Worm (Caenorhabditis elegans) whole organism, midembryonic: ENCODE results near the gene clec-238.
"Not testable (repeated sequence)": the region's sequence is repeated elsewhere in the genome, so short reads cannot be mapped to it uniquely, and the experiment has no call there.

Experiments used
- T22C8.4 ChIP-seq: fragments of 200-800 bp; sonication (Bioruptor generic); IDR thresholded peaks from 2 replicates; pipeline ENCODE4 v1.3.6; 2022; ENCODE audit warnings: missing genetic modification characterization, missing compliant biosample characterization
- cog-1 ChIP-seq: sonication (generic microtip); optimal IDR thresholded peaks from 2 replicates; lab custom pipeline; 2016; ENCODE audit warnings: missing genetic modification characterization, missing compliant biosample characterization
- flt-1 ChIP-seq: fragments of 200-800 bp; sonication (Bioruptor generic); IDR thresholded peaks from 2 replicates; pipeline ENCODE4 v1.3.6; 2022; ENCODE audit warnings: missing genetic modification characterization, missing compliant biosample characterization
- klf-2 ChIP-seq: fragments of 200-800 bp; sonication (Bioruptor generic); conservative IDR thresholded peaks from 2 replicates; pipeline ENCODE4 v1.3.6; 2022; ENCODE audit warnings: missing genetic modification reagents, missing genetic modification characterization, missing compliant biosample characterization
- med-1 ChIP-seq: sonication (generic microtip); optimal IDR thresholded peaks from 2 replicates; lab custom pipeline; 2017; ENCODE audit warnings: missing genetic modification characterization, mild to moderate bottlenecking, missing compliant biosample characterization, antibody characterized with exemption, missing genetic modification reagents; ENCODE audit not compliant: insufficient read depth
- ref-1 ChIP-seq: fragments of 200-800 bp; sonication (Bioruptor generic); conservative IDR thresholded peaks from 2 replicates; pipeline ENCODE4 v1.3.6; 2022; ENCODE audit warnings: missing genetic modification reagents, missing genetic modification characterization, missing compliant biosample characterization
- tab-1 ChIP-seq: fragments of 200-800 bp; sonication (Bioruptor generic); IDR thresholded peaks from 2 replicates; pipeline ENCODE4 v1.3.6; 2022; ENCODE audit warnings: missing genetic modification characterization, missing compliant biosample characterization
- ztf-23 ChIP-seq: fragments of 200-800 bp; sonication (Bioruptor generic); IDR thresholded peaks from 2 replicates; pipeline ENCODE4 v1.3.6; 2022; ENCODE audit warnings: missing genetic modification reagents, missing genetic modification characterization, missing compliant biosample characterization
- ztf-29 ChIP-seq: fragments of 200-800 bp; sonication (Bioruptor generic); IDR thresholded peaks from 2 replicates; pipeline ENCODE4 v1.3.6; 2022; ENCODE audit warnings: missing genetic modification reagents, missing genetic modification characterization, missing compliant biosample characterization

The clec-238 gene

DNA sequence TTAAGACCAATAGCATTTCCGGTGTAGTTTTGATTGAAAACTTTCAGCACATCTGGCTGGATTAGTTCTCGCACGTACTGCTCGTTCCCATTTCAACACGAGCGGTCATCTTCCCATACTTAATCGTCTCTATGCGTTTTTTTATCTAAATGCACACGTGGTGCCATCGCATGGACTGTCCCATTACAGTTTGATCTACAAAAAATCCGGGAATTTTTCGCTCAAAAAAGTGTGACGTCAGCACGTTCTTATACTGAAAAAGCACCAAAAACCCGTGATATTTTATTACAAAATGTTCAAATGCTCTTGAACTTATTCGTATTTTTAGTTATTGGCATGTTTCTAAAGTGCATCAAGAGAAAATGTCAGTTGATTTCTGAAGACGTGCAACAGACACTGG, 29.7 kb upstream of the clec-238 start, which contains the start of gene Y102A5C.4:
Y102A5C.4 (plus strand) TSS at position 301 of the 400 bp plus-strand sequence.
- TF ChIP-seq ref-1 (GFP tag; lab: Robert Waterston, UW), result no peak
- TF ChIP-seq ztf-23 (GFP tag; lab: Robert Waterston, UW), result no peak
- TF ChIP-seq T22C8.4 (GFP tag; lab: Robert Waterston, UW), result no peak
- no peak for TF ChIP-seq cog-1 (tag; lab: Kevin White, UChicago)
- TF ChIP-seq med-1, result no peak
- TF ChIP-seq ztf-29 (GFP tag; lab: Robert Waterston, UW), result no peak
- no peak for TF ChIP-seq klf-2 (GFP tag; lab: Robert Waterston, UW)
- TF ChIP-seq tab-1 (GFP tag; lab: Robert Waterston, UW), result no peak

DNA sequence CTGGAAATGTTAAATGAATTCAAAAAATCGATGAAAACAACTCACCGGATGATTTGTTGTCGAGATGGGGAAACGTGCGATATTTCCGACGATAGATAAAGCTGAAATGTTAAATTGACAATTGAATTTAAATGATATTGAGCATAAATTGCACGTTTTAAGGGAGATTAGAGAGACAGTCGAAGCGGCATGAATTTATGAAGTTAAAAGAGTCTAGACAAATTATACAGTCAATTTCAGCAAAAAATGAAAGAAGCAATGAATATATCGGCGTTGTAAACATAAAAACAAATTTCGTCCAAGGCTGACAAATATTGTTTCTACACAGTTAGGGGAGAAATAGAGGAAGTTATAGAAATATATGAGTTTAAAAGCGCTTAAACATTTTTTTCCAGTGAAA, 24.3 kb upstream of the clec-238 start, which contains the start of gene Y102A5C.36:
Y102A5C.36 (minus strand) TSS at position 101 of the 400 bp plus-strand sequence.
- TF ChIP-seq med-1, result no peak
- no peak for TF ChIP-seq klf-2 (GFP tag; lab: Robert Waterston, UW)
- TF ChIP-seq cog-1 (tag; lab: Kevin White, UChicago), result no peak
- no peak for TF ChIP-seq tab-1 (GFP tag; lab: Robert Waterston, UW)
- no peak for TF ChIP-seq T22C8.4 (GFP tag; lab: Robert Waterston, UW)
- TF ChIP-seq ref-1 (GFP tag; lab: Robert Waterston, UW), result no peak
- TF ChIP-seq ztf-29 (GFP tag; lab: Robert Waterston, UW), result no peak
- TF ChIP-seq flt-1 (GFP tag; lab: Robert Waterston, UW), result no peak
- TF ChIP-seq ztf-23 (GFP tag; lab: Robert Waterston, UW), result no peak

DNA sequence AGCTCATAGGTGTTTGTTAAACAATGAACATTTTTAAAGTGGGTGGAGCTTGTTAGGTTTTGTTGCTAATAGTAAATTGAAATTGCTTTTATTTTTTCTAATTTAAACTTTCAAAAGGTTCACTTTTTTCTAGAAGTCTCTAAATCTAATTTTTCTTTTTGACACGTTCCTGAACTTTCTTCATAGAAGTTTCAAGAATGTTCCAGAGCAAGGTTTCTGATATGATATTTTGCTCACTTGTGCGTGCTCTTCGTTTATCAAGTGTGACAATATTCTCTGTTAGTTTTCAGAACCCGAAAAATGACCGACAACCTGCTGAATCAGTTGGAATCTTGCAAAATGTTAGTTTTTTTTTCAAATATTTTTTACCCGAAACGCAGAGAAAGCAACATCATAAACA, 12.9 kb upstream of the clec-238 start, which contains the start of gene fbxa-148:
fbxa-148 (plus strand) TSS at position 301 of the 400 bp plus-strand sequence.
- TF ChIP-seq med-1; T22C8.4 (GFP tag; lab: Robert Waterston, UW); flt-1 (GFP tag; lab: Robert Waterston, UW): not testable (repeated sequence)

DNA sequence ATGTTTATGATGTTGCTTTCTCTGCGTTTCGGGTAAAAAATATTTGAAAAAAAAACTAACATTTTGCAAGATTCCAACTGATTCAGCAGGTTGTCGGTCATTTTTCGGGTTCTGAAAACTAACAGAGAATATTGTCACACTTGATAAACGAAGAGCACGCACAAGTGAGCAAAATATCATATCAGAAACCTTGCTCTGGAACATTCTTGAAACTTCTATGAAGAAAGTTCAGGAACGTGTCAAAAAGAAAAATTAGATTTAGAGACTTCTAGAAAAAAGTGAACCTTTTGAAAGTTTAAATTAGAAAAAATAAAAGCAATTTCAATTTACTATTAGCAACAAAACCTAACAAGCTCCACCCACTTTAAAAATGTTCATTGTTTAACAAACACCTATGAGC, 3.6 kb upstream of the clec-238 start, which contains the start of gene fbxa-112:
fbxa-112 (minus strand) TSS at position 101 of the 400 bp plus-strand sequence.
- not testable (repeated sequence) for TF ChIP-seq ztf-29 (GFP tag; lab: Robert Waterston, UW); cog-1 (tag; lab: Kevin White, UChicago); klf-2 (GFP tag; lab: Robert Waterston, UW)

DNA sequence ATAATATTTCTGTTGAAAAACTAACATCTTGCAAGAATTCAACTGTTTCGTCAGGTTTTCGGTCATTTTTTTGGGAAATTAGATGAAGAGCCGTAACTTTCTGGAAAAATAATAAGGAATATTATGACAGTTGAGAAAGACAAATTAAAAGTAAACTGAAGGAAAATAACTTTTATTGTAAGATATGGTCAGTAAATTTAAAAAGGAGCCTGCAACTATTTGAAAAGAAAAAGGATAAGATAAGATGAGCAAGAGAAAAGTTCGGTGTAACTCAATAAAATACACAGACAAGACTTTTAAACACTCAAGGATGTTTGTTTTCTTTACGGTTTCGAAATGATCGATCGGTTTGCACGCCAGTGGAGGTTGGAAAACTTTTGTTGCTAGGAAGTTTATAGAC, 2.0 kb upstream of the clec-238 start, which contains the start of gene fbxa-111:
fbxa-111 (minus strand) TSS at position 101 of the 400 bp plus-strand sequence.
- TF ChIP-seq ref-1 (GFP tag; lab: Robert Waterston, UW); med-1; cog-1 (tag; lab: Kevin White, UChicago): not testable (repeated sequence)

DNA sequence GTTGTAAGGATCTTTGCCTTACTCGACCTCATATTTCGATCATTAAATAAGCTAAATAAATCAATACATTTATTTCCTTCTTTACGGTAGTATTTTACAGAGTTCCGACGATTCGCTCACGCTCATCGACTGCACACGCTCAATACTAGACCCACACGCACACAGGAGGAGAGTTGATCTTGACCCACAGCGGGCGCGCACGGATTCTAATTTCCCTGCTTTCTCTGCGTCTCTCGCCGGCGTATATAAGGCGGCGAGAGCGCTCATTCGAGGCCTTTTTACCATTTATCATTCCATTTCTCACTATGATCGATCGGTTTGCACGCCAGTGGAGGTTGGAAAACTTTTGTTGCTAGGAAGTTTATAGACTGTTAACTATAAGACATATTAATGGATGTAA, 1.6 kb upstream of the clec-238 start:
- no peak for TF ChIP-seq ref-1 (GFP tag; lab: Robert Waterston, UW)
- TF ChIP-seq ztf-23 (GFP tag; lab: Robert Waterston, UW), result no peak
- TF ChIP-seq cog-1 (tag; lab: Kevin White, UChicago), result no peak
- no peak for TF ChIP-seq klf-2 (GFP tag; lab: Robert Waterston, UW)
- no peak for TF ChIP-seq ztf-29 (GFP tag; lab: Robert Waterston, UW)
- no peak for TF ChIP-seq med-1
- no peak for TF ChIP-seq flt-1 (GFP tag; lab: Robert Waterston, UW)
- no peak for TF ChIP-seq T22C8.4 (GFP tag; lab: Robert Waterston, UW)
- TF ChIP-seq tab-1 (GFP tag; lab: Robert Waterston, UW), result no peak

DNA sequence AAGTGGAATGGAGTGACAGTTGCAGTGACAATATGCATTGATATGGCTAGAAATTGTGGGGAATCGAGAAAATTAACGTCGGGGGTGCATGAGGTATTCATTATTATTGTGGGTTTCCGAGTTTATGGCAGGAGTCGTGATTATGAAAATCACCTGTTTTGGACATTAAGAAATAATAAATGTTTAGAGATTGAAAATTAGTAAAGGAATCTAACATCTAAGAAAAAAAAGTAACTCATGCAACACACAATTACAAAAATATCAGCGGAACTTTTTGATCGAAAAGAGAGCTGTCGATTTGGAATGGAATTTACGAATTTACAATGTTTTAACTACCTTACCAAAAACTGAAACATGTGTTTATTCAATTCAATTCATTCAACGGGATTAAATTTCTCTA, 3.2 kb downstream of the clec-238 start, which contains the start of gene srh-206:
srh-206 (minus strand) TSS at position 101 of the 400 bp plus-strand sequence.
- TF ChIP-seq flt-1 (GFP tag; lab: Robert Waterston, UW), result no peak
- no peak for TF ChIP-seq ztf-29 (GFP tag; lab: Robert Waterston, UW)
- TF ChIP-seq cog-1 (tag; lab: Kevin White, UChicago), result no peak
- no peak for TF ChIP-seq T22C8.4 (GFP tag; lab: Robert Waterston, UW)
- TF ChIP-seq klf-2 (GFP tag; lab: Robert Waterston, UW), result no peak
- TF ChIP-seq ztf-23 (GFP tag; lab: Robert Waterston, UW), result no peak
- TF ChIP-seq tab-1 (GFP tag; lab: Robert Waterston, UW), result no peak
- TF ChIP-seq ref-1 (GFP tag; lab: Robert Waterston, UW), result no peak
- TF ChIP-seq med-1, result no peak

DNA sequence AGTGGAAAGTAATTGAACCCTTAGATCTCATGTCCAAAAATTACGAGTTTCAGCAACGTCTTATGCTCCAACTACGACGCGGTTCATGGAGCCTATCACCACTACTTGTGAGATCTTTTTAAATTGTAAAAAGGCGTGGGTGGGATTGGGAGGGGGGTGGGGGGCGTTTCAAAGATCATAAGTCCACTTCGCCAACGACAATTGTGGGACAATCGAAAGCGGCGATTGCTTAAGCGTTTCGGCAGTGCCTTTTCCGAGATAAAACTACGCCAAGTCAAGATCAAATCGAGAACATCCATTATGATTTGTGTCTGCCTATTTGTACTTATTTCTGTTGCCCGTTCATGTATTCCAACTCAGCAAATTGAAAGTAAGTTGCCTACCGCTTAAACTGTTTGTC, 4.6 kb downstream of the clec-238 start, which contains the start of gene clec-239:
clec-239 (plus strand) TSS at position 301 of the 400 bp plus-strand sequence.
- TF ChIP-seq tab-1 (GFP tag; lab: Robert Waterston, UW) (no peak), med-1 (no peak), klf-2 (GFP tag; lab: Robert Waterston, UW) (no peak), T22C8.4 (GFP tag; lab: Robert Waterston, UW) (no peak), cog-1 (tag; lab: Kevin White, UChicago) (no peak), flt-1 (GFP tag; lab: Robert Waterston, UW) (no peak), ztf-29 (GFP tag; lab: Robert Waterston, UW) (no peak), ztf-23 (GFP tag; lab: Robert Waterston, UW) (no peak), ref-1 (GFP tag; lab: Robert Waterston, UW) (no peak)

DNA sequence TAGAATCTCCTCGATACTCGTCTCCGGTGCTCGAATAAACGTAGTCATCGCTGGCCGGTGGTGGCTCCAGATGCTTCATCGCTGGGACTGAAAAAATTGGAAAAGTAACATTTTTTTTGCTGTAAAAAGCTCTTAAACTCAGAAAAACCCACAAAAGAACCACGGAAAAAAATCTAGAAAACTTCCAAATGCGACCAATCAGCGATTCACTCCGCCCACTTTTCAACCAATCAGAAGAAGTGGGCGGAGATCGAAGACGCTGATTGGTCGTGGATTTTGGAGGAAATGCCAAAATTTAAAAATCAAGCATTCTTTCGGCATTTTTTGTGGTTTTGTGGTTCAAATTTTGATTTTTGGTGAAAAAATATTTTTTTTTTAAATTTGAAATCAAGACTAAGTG, 7.4 kb downstream of the clec-238 start:
- no peak for TF ChIP-seq cog-1 (tag; lab: Kevin White, UChicago)
- TF ChIP-seq T22C8.4 (GFP tag; lab: Robert Waterston, UW), result no peak
- TF ChIP-seq med-1, result no peak
- no peak for TF ChIP-seq tab-1 (GFP tag; lab: Robert Waterston, UW)
- no peak for TF ChIP-seq ref-1 (GFP tag; lab: Robert Waterston, UW)
- no peak for TF ChIP-seq ztf-23 (GFP tag; lab: Robert Waterston, UW)
- no peak for TF ChIP-seq klf-2 (GFP tag; lab: Robert Waterston, UW)
- TF ChIP-seq flt-1 (GFP tag; lab: Robert Waterston, UW), result no peak
- no peak for TF ChIP-seq ztf-29 (GFP tag; lab: Robert Waterston, UW)
